Worm (Caenorhabditis elegans) whole organism, L1 larva: ENCODE data around the gene letm-1.

Experiments
- C04F5.9 ChIP-seq: sonication (generic microtip); optimal IDR thresholded peaks from 2 replicates; lab custom pipeline; 2016; ENCODE audit warnings: missing genetic modification characterization, missing compliant biosample characterization
- C34B4.2 ChIP-seq: sonication (generic microtip); optimal IDR thresholded peaks from 2 replicates; lab custom pipeline; 2017; ENCODE audit warnings: mild to moderate bottlenecking, missing genetic modification characterization, missing compliant biosample characterization
- blmp-1 ChIP-seq: fragments of 150-350 bp; optimal IDR thresholded peaks from 2 replicates; lab custom pipeline; 2014; ENCODE audit warnings: missing biosample characterization, missing genetic modification characterization
- ceh-8 ChIP-seq: fragments of 200-800 bp; sonication (Bioruptor generic); optimal IDR thresholded peaks from 2 replicates; lab custom pipeline; 2018; ENCODE audit warnings: mild to moderate bottlenecking, missing genetic modification characterization, moderate library complexity, missing compliant biosample characterization
- ces-1 ChIP-seq: fragments of 150-350 bp; optimal IDR thresholded peaks from 2 replicates; lab custom pipeline; 2014; ENCODE audit warnings: missing biosample characterization, missing genetic modification reagents, missing genetic modification characterization
- dpl-1 ChIP-seq, 3 experiments: fragments of 150-350 bp in 2 of 3; sonication (generic microtip) in 1 of 3; optimal IDR thresholded peaks; 2 replicates each; lab custom pipeline; 2014 to 2017; ENCODE audit warnings: missing biosample characterization in 3 of 3, missing genetic modification characterization in 3 of 3, missing genetic modification reagents in 3 of 3
- efl-3 ChIP-seq: fragments of 200-800 bp; sonication (Bioruptor generic); optimal IDR thresholded peaks from 2 replicates; lab custom pipeline; 2018; ENCODE audit warnings: mild to moderate bottlenecking, missing genetic modification characterization, missing compliant biosample characterization
- egl-13 ChIP-seq: sonication (generic microtip); optimal IDR thresholded peaks from 2 replicates; lab custom pipeline; 2016; ENCODE audit warnings: missing genotype, missing genetic modification reagents, missing genetic modification characterization, missing compliant biosample characterization
- egl-27 ChIP-seq, 2 experiments: fragments of 150-350 bp in 1 of 2; sonication (generic microtip); optimal IDR thresholded peaks; 3 replicates each; lab custom pipeline; 2017 to 2018; ENCODE audit warnings: missing biosample characterization in 2 of 2, missing genetic modification characterization in 2 of 2, missing genetic modification reagents in 2 of 2
- elt-2 ChIP-seq: sonication (generic microtip); optimal IDR thresholded peaks from 2 replicates; lab custom pipeline; 2016; ENCODE audit warnings: missing genetic modification characterization, mild to moderate bottlenecking, inconsistent platforms, missing compliant biosample characterization, missing genetic modification reagents
- elt-3 ChIP-seq, 6 experiments: fragments of 150-350 bp in 1 of 6; sonication (generic microtip); optimal IDR thresholded peaks; 2 replicates each; lab custom pipeline; 2017 to 2018; ENCODE audit warnings: missing biosample characterization in 6 of 6, missing genetic modification characterization in 6 of 6, inconsistent platforms in 1 of 6
- fkh-10 ChIP-seq: sonication (generic microtip); optimal IDR thresholded peaks from 2 replicates; lab custom pipeline; 2017; ENCODE audit warnings: missing biosample characterization, missing genetic modification reagents, missing genetic modification characterization
- fkh-4 ChIP-seq: sonication (generic microtip); optimal IDR thresholded peaks from 2 replicates; lab custom pipeline; 2016; ENCODE audit warnings: missing compliant biosample characterization, missing genetic modification characterization, borderline replicate concordance
- grh-1 ChIP-seq: fragments of 200-800 bp; sonication (Bioruptor generic); IDR thresholded peaks from 2 replicates; pipeline ENCODE4 v1.3.6; 2022; ENCODE audit warnings: missing genetic modification reagents, missing genetic modification characterization, missing compliant biosample characterization
- hlh-17 ChIP-seq: fragments of 200-800 bp; sonication (Bioruptor generic); optimal IDR thresholded peaks from 2 replicates; lab custom pipeline; 2018; ENCODE audit warnings: missing genetic modification characterization, mild to moderate bottlenecking, missing compliant biosample characterization, moderate library complexity, borderline replicate concordance
- hlh-4 ChIP-seq: sonication (generic microtip); optimal IDR thresholded peaks from 2 replicates; lab custom pipeline; 2016; ENCODE audit warnings: mild to moderate bottlenecking, missing genetic modification characterization, missing compliant biosample characterization
- hpl-2 ChIP-seq: fragments of 150-350 bp; optimal IDR thresholded peaks from 2 replicates; lab custom pipeline; 2014; ENCODE audit warnings: missing biosample characterization, missing genetic modification reagents, missing genetic modification characterization
- irx-1 ChIP-seq: sonication (generic microtip); optimal IDR thresholded peaks from 2 replicates; lab custom pipeline; 2016; ENCODE audit warnings: missing genetic modification characterization, missing compliant biosample characterization
- isw-1 ChIP-seq: fragments of 200-800 bp; sonication (Bioruptor generic); IDR thresholded peaks from 2 replicates; pipeline ENCODE4 v1.3.6; 2022; ENCODE audit warnings: missing genetic modification characterization, missing compliant biosample characterization
- jun-1 ChIP-seq: fragments of 150-350 bp; optimal IDR thresholded peaks from 2 replicates; lab custom pipeline; 2014; ENCODE audit warnings: missing biosample characterization, missing genetic modification reagents, missing genetic modification characterization
- lin-13 ChIP-seq: fragments of 150-350 bp; optimal IDR thresholded peaks from 2 replicates; lab custom pipeline; 2014; ENCODE audit warnings: missing biosample characterization, missing genetic modification reagents, missing genetic modification characterization
- lin-15B ChIP-seq: fragments of 150-350 bp; sonication (generic microtip); optimal IDR thresholded peaks from 3 replicates; lab custom pipeline; 2014; ENCODE audit warnings: missing biosample characterization, missing genetic modification characterization
- lin-35 ChIP-seq, 2 experiments: fragments of 150-350 bp; optimal IDR thresholded peaks; 2 replicates each; lab custom pipeline; 2014; ENCODE audit warnings: missing biosample characterization in 2 of 2, missing genetic modification characterization in 2 of 2, missing genetic modification reagents in 2 of 2
- lir-3 ChIP-seq: sonication (generic microtip); optimal IDR thresholded peaks from 2 replicates; lab custom pipeline; 2016; ENCODE audit warnings: mild to moderate bottlenecking, missing genetic modification characterization, moderate library complexity, missing compliant biosample characterization; ENCODE audit not compliant: poor library complexity
- mep-1 ChIP-seq: fragments of 150-350 bp; optimal IDR thresholded peaks from 2 replicates; lab custom pipeline; 2014; ENCODE audit warnings: missing biosample characterization, missing genetic modification characterization
- nhr-19 ChIP-seq: fragments of 200-800 bp; sonication (Bioruptor generic); conservative IDR thresholded peaks from 2 replicates; pipeline ENCODE4 v1.3.6; 2022; ENCODE audit warnings: missing genetic modification characterization, missing compliant biosample characterization
- nhr-20 ChIP-seq: sonication (generic microtip); optimal IDR thresholded peaks from 2 replicates; lab custom pipeline; 2016; ENCODE audit warnings: mild to moderate bottlenecking, missing genetic modification characterization, missing compliant biosample characterization
- nhr-28 ChIP-seq: fragments of 150-350 bp; optimal IDR thresholded peaks from 2 replicates; lab custom pipeline; 2014; ENCODE audit warnings: missing biosample characterization, missing genetic modification characterization
- nhr-71 ChIP-seq: sonication (generic microtip); optimal IDR thresholded peaks from 2 replicates; lab custom pipeline; 2016; ENCODE audit warnings: mild to moderate bottlenecking, missing genetic modification characterization, moderate library complexity, missing compliant biosample characterization
- nhr-77 ChIP-seq: fragments of 150-350 bp; optimal IDR thresholded peaks from 2 replicates; lab custom pipeline; 2014; ENCODE audit warnings: missing biosample characterization, missing genetic modification characterization
- nhr-85 ChIP-seq: sonication (generic microtip); peaks from one replicate; lab custom pipeline; 2016; ENCODE audit warnings: missing genetic modification characterization, inconsistent platforms, missing compliant biosample characterization
- pqm-1 ChIP-seq: sonication (generic microtip); optimal IDR thresholded peaks from 3 replicates; lab custom pipeline; 2017; ENCODE audit warnings: missing biosample characterization, missing genetic modification characterization
- rnt-1 ChIP-seq: sonication (generic microtip); optimal IDR thresholded peaks from 2 replicates; lab custom pipeline; 2016; ENCODE audit warnings: mild to moderate bottlenecking, missing genetic modification characterization, moderate library complexity, missing compliant biosample characterization
- snpc-4 ChIP-seq: fragments of 150-350 bp; optimal IDR thresholded peaks from 2 replicates; lab custom pipeline; 2014; ENCODE audit warnings: missing biosample characterization, missing genetic modification characterization
- snu-23 ChIP-seq: sonication (generic microtip); optimal IDR thresholded peaks from 2 replicates; lab custom pipeline; 2016; ENCODE audit warnings: missing genetic modification characterization, missing compliant biosample characterization
- sup-37 ChIP-seq: fragments of 200-800 bp; sonication (Bioruptor generic); optimal IDR thresholded peaks from 2 replicates; lab custom pipeline; 2018; ENCODE audit warnings: mild to moderate bottlenecking, missing genetic modification characterization, missing compliant biosample characterization
- swsn-7 ChIP-seq: sonication (generic microtip); optimal IDR thresholded peaks from 2 replicates; lab custom pipeline; 2016; ENCODE audit warnings: missing genetic modification characterization, missing compliant biosample characterization
- tbx-2 ChIP-seq: sonication (generic microtip); optimal IDR thresholded peaks from 2 replicates; lab custom pipeline; 2016; ENCODE audit warnings: missing genetic modification characterization, missing compliant biosample characterization
- unc-130 ChIP-seq: fragments of 150-350 bp; optimal IDR thresholded peaks from 2 replicates; lab custom pipeline; 2017; ENCODE audit warnings: missing biosample characterization, missing genetic modification characterization, inconsistent platforms
- unc-30 ChIP-seq: sonication (generic microtip); optimal IDR thresholded peaks from 2 replicates; lab custom pipeline; 2017; ENCODE audit warnings: missing biosample characterization, missing genetic modification characterization
- unc-98 ChIP-seq: fragments of 200-800 bp; sonication (Bioruptor generic); IDR thresholded peaks from 2 replicates; pipeline ENCODE4 v1.3.6; 2022; ENCODE audit warnings: missing genetic modification characterization, missing compliant biosample characterization
- xbp-1 ChIP-seq: sonication (generic microtip); optimal IDR thresholded peaks from 2 replicates; lab custom pipeline; 2016; ENCODE audit warnings: missing genetic modification characterization, missing compliant biosample characterization
- zag-1 ChIP-seq: fragments of 150-350 bp; optimal IDR thresholded peaks from 2 replicates; lab custom pipeline; 2014; ENCODE audit warnings: missing biosample characterization, missing genetic modification characterization
- zip-4 ChIP-seq: fragments of 200-800 bp; sonication (Bioruptor generic); optimal IDR thresholded peaks from 2 replicates; lab custom pipeline; 2018; ENCODE audit warnings: mild to moderate bottlenecking, missing genetic modification characterization, moderate library complexity, missing compliant biosample characterization
- ztf-4 ChIP-seq: fragments of 150-350 bp; optimal IDR thresholded peaks from 2 replicates; lab custom pipeline; 2014; ENCODE audit warnings: missing biosample characterization, missing genetic modification characterization

The letm-1 gene

DNA sequence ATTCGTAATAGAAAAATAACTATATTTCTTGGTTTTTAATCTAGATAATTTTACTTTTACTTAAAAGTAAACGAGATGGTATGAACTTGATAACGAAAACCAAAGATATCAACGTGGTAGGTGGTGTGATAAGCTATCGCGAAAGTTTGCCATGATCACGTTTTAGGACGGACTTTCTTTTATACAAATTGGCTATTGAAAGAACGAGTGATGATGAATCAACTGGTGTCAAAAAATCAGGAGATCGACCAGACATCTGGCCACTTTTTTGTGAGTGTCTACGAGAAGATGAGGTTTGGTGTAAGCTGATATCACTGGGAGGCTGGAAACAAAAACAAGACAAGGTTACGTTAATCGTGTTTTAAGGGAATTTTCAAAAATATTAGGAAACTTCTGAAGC, 1.8 kb upstream of the letm-1 start (continued):
- TF ChIP-seq unc-30 (tag; lab: Kevin White, UChicago) (no peak), snu-23 (GFP tag; lab: Kevin White, UChicago) (peak; percentile 18), sup-37 (GFP tag; lab: Kevin White, UChicago) (no peak), elt-3 (tag; optimal IDR thresholded peaks at IDR 0.05; lab: Kevin White, UChicago) (peak in 4 of 6 experiments; percentile 36 to 61 (median 54)), hlh-17 (no peak), mep-1 (tag; lab: Kevin White, UChicago) (peak; percentile 6), fkh-10 (no peak), unc-98 (no peak), egl-13 (tag; lab: Kevin White, UChicago) (no peak), swsn-7 (tag; lab: Kevin White, UChicago) (no peak), xbp-1 (tag; lab: Kevin White, UChicago) (no peak), irx-1 (no peak), blmp-1 (tag; lab: Kevin White, UChicago) (peak; percentile 83), lin-35 (GFP tag; optimal IDR thresholded peaks at IDR 0.05; lab: Kevin White, UChicago) (peak in 1 of 2 experiments; percentile 54), nhr-19 (GFP tag; lab: Robert Waterston, UW) (peak; percentile 15; the same call in 1 of the 2 replicates), zip-4 (GFP tag; lab: Kevin White, UChicago) (no peak), lin-15B (tag; lab: Kevin White, UChicago) (no peak), pqm-1 (tag; lab: Kevin White, UChicago) (no peak), snpc-4 (tag; lab: Kevin White, UChicago) (no peak), lin-13 (GFP tag; lab: Kevin White, UChicago) (no peak), nhr-28 (tag; lab: Kevin White, UChicago) (no peak), hlh-4 (tag; lab: Kevin White, UChicago) (no peak), nhr-20 (tag; lab: Kevin White, UChicago) (no peak), rnt-1 (tag; lab: Kevin White, UChicago) (no peak), lir-3 (tag; lab: Kevin White, UChicago) (no peak), nhr-71 (no peak), hpl-2 (GFP tag; lab: Kevin White, UChicago) (no peak), ces-1 (GFP tag; lab: Kevin White, UChicago) (no peak), dpl-1 (GFP tag; optimal IDR thresholded peaks at IDR 0.05; lab: Kevin White, UChicago) (no peak), ceh-8 (GFP tag; lab: Kevin White, UChicago) (no peak), nhr-77 (tag; lab: Kevin White, UChicago) (no peak), grh-1 (GFP tag; lab: Robert Waterston, UW) (no peak), elt-2 (peak; percentile 42), C34B4.2 (no peak), zag-1 (no peak), tbx-2 (tag; lab: Kevin White, UChicago) (no peak), unc-130 (tag; lab: Kevin White, UChicago) (peak; percentile 11), ztf-4 (tag; lab: Kevin White, UChicago) (no peak), egl-27 (tag; optimal IDR thresholded peaks at IDR 0.05; lab: Kevin White, UChicago) (no peak), C04F5.9 (no peak), efl-3 (GFP tag; lab: Kevin White, UChicago) (no peak), fkh-4 (no peak), isw-1 (GFP tag; lab: Robert Waterston, UW) (no peak)
- TF ChIP-seq, all 84 proteins: peak for 11

ce11 chrV:13660115-13660514, 942 bp upstream of the letm-1 start:
- no peak for TF ChIP-seq jun-1
- peak; percentile 21 for TF ChIP-seq nhr-85
